Worm (Caenorhabditis elegans) whole organism, L2 larva: ENCODE data around the gene cyp-33E3.

Experiments used
- elt-1 ChIP-seq: fragments of 150-350 bp; optimal IDR thresholded peaks from 2 replicates; lab custom pipeline; 2014; ENCODE audit warnings: missing biosample characterization, missing genetic modification characterization
- lin-11 ChIP-seq: fragments of 150-350 bp; sonication (generic microtip); optimal IDR thresholded peaks from 2 replicates; lab custom pipeline; 2014; ENCODE audit warnings: missing biosample characterization, missing genetic modification characterization, inconsistent platforms, mixed read lengths

DNA sequence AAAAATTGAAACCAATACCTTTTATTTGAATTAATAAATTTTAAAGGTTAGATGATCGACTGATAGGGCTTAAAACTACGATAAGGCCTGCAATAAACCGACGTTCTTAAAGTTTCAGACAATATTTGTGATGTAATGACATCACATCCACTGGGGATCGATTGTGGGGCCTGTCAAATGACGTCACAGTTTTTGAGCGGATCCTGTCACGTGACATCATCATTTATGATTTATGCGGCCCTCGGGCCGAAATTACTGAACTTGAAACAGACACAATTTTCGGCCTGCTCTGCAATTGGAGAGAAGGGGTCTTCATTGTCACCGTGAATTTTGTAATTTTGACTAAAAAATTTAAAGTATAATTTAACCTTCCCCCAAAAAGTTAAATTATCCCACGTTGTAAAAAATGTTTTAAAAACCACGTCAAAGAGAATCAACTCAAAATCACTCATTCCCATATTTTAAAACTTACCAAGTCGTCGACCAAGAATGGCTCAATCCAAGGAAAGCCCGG is 39.4 kb downstream of the cyp-33E3 start, which contains the start of gene C49C8.1:
- TF ChIP-seq elt-1 (tag; lab: Kevin White, UChicago) (no peak), lin-11 (tag; lab: Kevin White, UChicago) (no peak)
